Worm (Caenorhabditis elegans) whole organism, young adult: ENCODE measurements around the gene C14H10.2.

Source experiments
- C17E4.6 ChIP-seq: fragments of 200-800 bp; sonication (Bioruptor generic); IDR thresholded peaks from 2 replicates; pipeline ENCODE4 v1.3.6; 2022; ENCODE audit warnings: missing genetic modification reagents, missing genetic modification characterization, missing compliant biosample characterization
- D2030.7 ChIP-seq: fragments of 200-800 bp; sonication (Bioruptor generic); IDR thresholded peaks from 2 replicates; pipeline ENCODE4 v1.3.6; 2022; ENCODE audit warnings: missing genetic modification reagents, missing genetic modification characterization, missing compliant biosample characterization
- ceh-40 ChIP-seq: fragments of 200-800 bp; sonication (Bioruptor generic); IDR thresholded peaks from 2 replicates; pipeline ENCODE4 v1.3.6; 2022; ENCODE audit warnings: missing genetic modification characterization, missing compliant biosample characterization
- dpl-1 ChIP-seq: fragments of 150-350 bp; optimal IDR thresholded peaks from 2 replicates; lab custom pipeline; 2014; ENCODE audit warnings: missing biosample characterization, missing genetic modification reagents, missing genetic modification characterization
- lin-35 ChIP-seq, 3 experiments: fragments of 150-350 bp in 2 of 3; sonication (generic microtip) in 1 of 3; optimal IDR thresholded peaks; 2 replicates each; lab custom pipeline; 2014 to 2018; ENCODE audit warnings: missing biosample characterization in 3 of 3, missing genetic modification characterization in 3 of 3, missing genetic modification reagents in 3 of 3
- nhr-80 ChIP-seq: sonication (generic microtip); optimal IDR thresholded peaks from 2 replicates; lab custom pipeline; 2016; ENCODE audit warnings: missing genetic modification characterization, missing compliant biosample characterization
- sptf-2 ChIP-seq: fragments of 200-800 bp; sonication (Bioruptor generic); optimal IDR thresholded peaks from 2 replicates; lab custom pipeline; 2018; ENCODE audit warnings: mild to moderate bottlenecking, missing genetic modification characterization, missing compliant biosample characterization
- unc-62 ChIP-seq: fragments of 150-350 bp; optimal IDR thresholded peaks from 2 replicates; lab custom pipeline; 2014; ENCODE audit warnings: missing biosample characterization, missing genetic modification reagents, missing genetic modification characterization

ce11 chrX:10301920-10302319 is 49.2 kb upstream of the C14H10.2 start:
- no peak for TF ChIP-seq sptf-2 (GFP tag; lab: Kevin White, UChicago)
- TF ChIP-seq ceh-40 (GFP tag; lab: Robert Waterston, UW), result no peak
- TF ChIP-seq unc-62, result no peak
- no peak for TF ChIP-seq D2030.7
- no peak for TF ChIP-seq nhr-80 (tag; lab: Kevin White, UChicago)
- no peak for TF ChIP-seq lin-35 (GFP tag; optimal IDR thresholded peaks at IDR 0.05; lab: Kevin White, UChicago)
- TF ChIP-seq C17E4.6, result no peak
- no peak for TF ChIP-seq dpl-1 (GFP tag; lab: Kevin White, UChicago)
